Fruit fly (Drosophila melanogaster) whole organism: Measurements from ENCODE around the gene Faf2.

Experiments used
- CG8478 ChIP-seq: fragments of >200 bp; optimal IDR thresholded peaks from 2 replicates; lab custom pipeline; 2018; ENCODE audit warnings: inconsistent platforms
- EcR ChIP-seq, 2 experiments: fragments of >200 bp; optimal IDR thresholded peaks; 2 replicates each; lab custom pipeline; 2017; ENCODE audit warnings: missing biosample characterization in 2 of 2, missing genetic modification characterization in 2 of 2, missing genetic modification reagents in 2 of 2
- psq ChIP-seq: fragments of >200 bp; optimal IDR thresholded peaks from 2 replicates; lab custom pipeline; 2017
- usp ChIP-seq: fragments of >200 bp; optimal IDR thresholded peaks from 2 replicates; lab custom pipeline; 2017; ENCODE audit warnings: missing biosample characterization, missing genetic modification characterization, mixed read lengths

dm6 chr2L:18742710-18743109 is 34.2 kb upstream of the Faf2 start:
- TF ChIP-seq psq (lab: Kevin White, UChicago): no peak
- no peak for TF ChIP-seq EcR (GFP tag; optimal IDR thresholded peaks at IDR 0.05; lab: Kevin White, UChicago)
- TF ChIP-seq CG8478 (lab: Kevin White, UChicago): no peak
- TF ChIP-seq usp: no peak
